Fruit fly (Drosophila melanogaster): ENCODE measurements around the gene CG32712.

DNA sequence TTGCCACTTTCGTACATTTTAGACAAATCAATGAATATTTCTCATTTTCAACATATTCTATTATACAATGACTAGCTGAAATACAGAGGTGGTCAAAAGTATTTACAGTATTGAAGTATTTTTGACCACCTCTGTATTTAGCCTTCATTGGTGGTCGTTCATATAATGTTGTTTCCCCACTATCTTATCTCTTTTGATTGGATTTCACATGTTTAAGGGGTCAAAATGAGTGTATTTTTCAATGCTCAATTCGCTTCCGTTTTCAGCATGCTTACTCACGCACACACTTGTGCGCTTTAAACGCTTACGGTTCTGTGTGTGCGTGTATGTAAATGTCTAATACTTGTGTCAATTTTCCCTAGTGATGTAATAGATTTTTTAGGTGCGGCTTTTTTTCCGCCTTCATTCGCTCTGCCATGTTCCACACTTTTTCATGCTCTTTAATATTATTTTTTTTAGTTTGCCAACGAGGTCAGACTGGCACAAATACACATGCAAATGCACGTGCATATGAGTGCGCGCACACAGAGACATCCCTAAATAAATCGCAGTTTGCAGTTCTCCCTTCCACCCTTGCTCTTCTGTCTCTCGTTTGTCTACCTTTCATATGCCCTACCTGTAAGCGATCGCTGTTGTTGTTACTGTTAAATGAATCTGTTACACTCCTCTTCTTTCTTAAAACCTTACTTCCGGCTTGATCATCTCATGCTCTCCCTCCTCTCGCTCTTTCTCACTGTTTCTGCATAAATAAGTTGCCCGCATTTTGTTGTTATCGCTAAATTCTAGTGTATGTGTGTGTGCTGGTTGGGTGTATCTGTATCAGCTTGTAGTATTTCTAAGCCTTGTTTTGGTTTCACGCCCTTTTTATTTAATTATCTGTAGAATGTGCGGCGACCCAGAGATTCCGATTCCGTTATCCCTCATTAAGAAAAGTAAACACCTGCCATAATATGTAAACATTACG lies 21.1 kb downstream of the CG32712 start:
- TF ChIP-seq Myc (optimal IDR thresholded peaks at IDR 0.05) (no peak), Sin3A (optimal IDR thresholded peaks at IDR 0.05) (no peak), psq (optimal IDR thresholded peaks at IDR 0.05) (no peak), h (optimal IDR thresholded peaks at IDR 0.05) (no peak)

Measured in Kc167 (cell line).